Worm (Caenorhabditis elegans): ENCODE data around the gene F28D1.6.

Gene F28D1.6

ce11 chrIV:12359979-12360378, 25.0 kb downstream of the F28D1.6 start:
- no peak for TF ChIP-seq lin-13 (tag; optimal IDR thresholded peaks at IDR 0.05)
- TF ChIP-seq mab-5 (tag; optimal IDR thresholded peaks at IDR 0.05) = no peak
- no peak for TF ChIP-seq ces-1 (GFP tag; optimal IDR thresholded peaks at IDR 0.05)
- TF ChIP-seq elt-3 (tag; optimal IDR thresholded peaks at IDR 0.05) = no peak
- no peak for TF ChIP-seq ceh-39 (tag; optimal IDR thresholded peaks at IDR 0.05)
- no peak for TF ChIP-seq M03D4.4 (tag; optimal IDR thresholded peaks at IDR 0.05)
- no peak for TF ChIP-seq sptf-1 (tag; optimal IDR thresholded peaks at IDR 0.05)
- TF ChIP-seq snpc-4 (tag; optimal IDR thresholded peaks at IDR 0.05) = no peak
- no peak for TF ChIP-seq tbx-8 (GFP tag; optimal IDR thresholded peaks at IDR 0.05)
- no peak for TF ChIP-seq lin-32 (GFP tag; optimal IDR thresholded peaks at IDR 0.05)
- TF ChIP-seq cnd-1 (tag; optimal IDR thresholded peaks at IDR 0.05) = no peak
- no peak for TF ChIP-seq unc-62 (GFP tag; optimal IDR thresholded peaks at IDR 0.05)

ce11 chrIV:12350235-12350634, 34.7 kb downstream of the F28D1.6 start:
- TF ChIP-seq ces-1 (GFP tag; optimal IDR thresholded peaks at IDR 0.05) (peak; percentile 23), nhr-28 (tag; optimal IDR thresholded peaks at IDR 0.05) (no peak)

- TF ChIP-seq nhr-12 (tag; optimal IDR thresholded peaks at IDR 0.05) = no peak
- TF ChIP-seq flh-1 (GFP tag; optimal IDR thresholded peaks at IDR 0.05) = no peak
- TF ChIP-seq ceh-39 (tag; optimal IDR thresholded peaks at IDR 0.05) = no peak
- no peak for TF ChIP-seq sptf-1 (tag; optimal IDR thresholded peaks at IDR 0.05)
- no peak for TF ChIP-seq lin-32 (GFP tag; optimal IDR thresholded peaks at IDR 0.05)
- no peak for TF ChIP-seq mep-1 (tag; optimal IDR thresholded peaks at IDR 0.05)
- TF ChIP-seq snpc-4 (tag; optimal IDR thresholded peaks at IDR 0.05) = no peak
- no peak for TF ChIP-seq ceh-43 (GFP tag; optimal IDR thresholded peaks at IDR 0.05)
- TF ChIP-seq nhr-76 (tag; optimal IDR thresholded peaks at IDR 0.05) = no peak
- no peak for TF ChIP-seq ham-2 (GFP tag; optimal IDR thresholded peaks at IDR 0.05)
- no peak for TF ChIP-seq bed-3 (GFP tag; optimal IDR thresholded peaks at IDR 0.05)
- no peak for TF ChIP-seq pha-4 (tag; optimal IDR thresholded peaks at IDR 0.05)
- TF ChIP-seq hlh-1 (tag; optimal IDR thresholded peaks at IDR 0.05) = no peak
- TF ChIP-seq tbx-8 (GFP tag; optimal IDR thresholded peaks at IDR 0.05) = no peak
These were observed 35.3 kb downstream of the F28D1.6 start, which contains the start of gene best-22 for ce11 chrIV:12349639-12350038. best-22 (plus strand) TSS chrIV:12349939.

ce11 chrIV:12340885-12341284, 44.1 kb downstream of the F28D1.6 start:
- TF ChIP-seq unc-62 (GFP tag; optimal IDR thresholded peaks at IDR 0.05) = no peak
- no peak for TF ChIP-seq nhr-28 (tag; optimal IDR thresholded peaks at IDR 0.05)
- no peak for TF ChIP-seq bed-3 (GFP tag; optimal IDR thresholded peaks at IDR 0.05)

ce11 chrIV:12336893-12337627, 47.9 kb downstream of the F28D1.6 start, which contains the start of the genes F19B6.10 and wht-5:
F19B6.10 (plus strand) TSS chrIV:12337193.
wht-5 (plus strand) TSS chrIV:12337577.
- TF ChIP-seq unc-62 (GFP tag; optimal IDR thresholded peaks at IDR 0.05) (no peak), unc-120 (tag; optimal IDR thresholded peaks at IDR 0.05; ENCODE audit: poor library complexity, severe bottlenecking) (no peak), ham-2 (GFP tag; optimal IDR thresholded peaks at IDR 0.05) (no peak), lsy-2 (tag; optimal IDR thresholded peaks at IDR 0.05) (no peak)

- TF ChIP-seq lsy-2 (tag; optimal IDR thresholded peaks at IDR 0.05) = no peak
- no peak for TF ChIP-seq unc-120 (tag; optimal IDR thresholded peaks at IDR 0.05; ENCODE audit: poor library complexity, severe bottlenecking)
- no peak for TF ChIP-seq mep-1 (tag; optimal IDR thresholded peaks at IDR 0.05)
- no peak for TF ChIP-seq M03D4.4 (tag; optimal IDR thresholded peaks at IDR 0.05)
- TF ChIP-seq flh-1 (GFP tag; optimal IDR thresholded peaks at IDR 0.05) = no peak
- no peak for TF ChIP-seq tbx-8 (GFP tag; optimal IDR thresholded peaks at IDR 0.05)
- TF ChIP-seq ztf-11 (tag; optimal IDR thresholded peaks at IDR 0.05) = no peak
- no peak for TF ChIP-seq sem-2 (GFP tag; optimal IDR thresholded peaks at IDR 0.05)
- no peak for TF ChIP-seq bed-3 (GFP tag; optimal IDR thresholded peaks at IDR 0.05)
- no peak for TF ChIP-seq mls-2 (tag; optimal IDR thresholded peaks at IDR 0.05)
- no peak for TF ChIP-seq ceh-39 (tag; optimal IDR thresholded peaks at IDR 0.05)
- TF ChIP-seq mab-5 (tag; optimal IDR thresholded peaks at IDR 0.05) = no peak
- TF ChIP-seq snpc-4 (tag; optimal IDR thresholded peaks at IDR 0.05) = no peak
These were observed 49.2 kb downstream of the F28D1.6 start, which contains the start of gene F19B6.1 for ce11 chrIV:12335798-12336197. F19B6.1 (minus strand) TSS chrIV:12336075.

All from whole organism, mixed stage, embryonic.